Worm (Caenorhabditis elegans) whole organism, L4 larva: Measurements from ENCODE around the gene T28D9.1.

Source experiments
- D1046.2 ChIP-seq: fragments of 200-800 bp; sonication (Bioruptor generic); IDR thresholded peaks from 2 replicates; pipeline ENCODE4 v1.3.6; 2022; ENCODE audit warnings: missing genetic modification characterization, missing compliant biosample characterization
- F44E2.7 ChIP-seq: fragments of 200-800 bp; sonication (Bioruptor generic); IDR thresholded peaks from 2 replicates; pipeline ENCODE4 v2.1.2; 2022; ENCODE audit warnings: missing genetic modification characterization, missing compliant biosample characterization
- T20F7.1 ChIP-seq: fragments of 200-800 bp; sonication (Bioruptor generic); optimal IDR thresholded peaks from 2 replicates; lab custom pipeline; 2018; ENCODE audit warnings: mild to moderate bottlenecking, missing genetic modification characterization, missing compliant biosample characterization
- Y105C5A.15 ChIP-seq: fragments of 200-800 bp; sonication (Bioruptor generic); IDR thresholded peaks from 2 replicates; pipeline ENCODE4 v1.3.6; 2022; ENCODE audit warnings: missing genetic modification characterization, missing compliant biosample characterization
- Y48G9A.11 ChIP-seq: fragments of 200-800 bp; sonication (Bioruptor generic); IDR thresholded peaks from 2 replicates; pipeline ENCODE4 v1.3.6; 2022; ENCODE audit warnings: missing genetic modification reagents, missing genetic modification characterization, missing compliant biosample characterization
- ZK546.5 ChIP-seq, 2 experiments: sonication (generic microtip); optimal IDR thresholded peaks; 2 replicates each; lab custom pipeline; 2017; ENCODE audit warnings: missing biosample characterization in 2 of 2, missing genetic modification characterization in 2 of 2
- aha-1 ChIP-seq: fragments of 150-350 bp; peaks from one replicate; lab custom pipeline; 2014; ENCODE audit warnings: missing biosample characterization, missing genetic modification characterization
- ceh-20 ChIP-seq: fragments of 200-800 bp; sonication (Bioruptor generic); IDR thresholded peaks from 2 replicates; pipeline ENCODE4 v1.3.6; 2022; ENCODE audit warnings: missing genetic modification reagents, missing genetic modification characterization, missing compliant biosample characterization
- ceh-28 ChIP-seq: fragments of 150-350 bp; optimal IDR thresholded peaks from 2 replicates; lab custom pipeline; 2014; ENCODE audit warnings: missing biosample characterization, missing genetic modification reagents, missing genetic modification characterization
- ceh-62 ChIP-seq: sonication (generic microtip); optimal IDR thresholded peaks from 2 replicates; lab custom pipeline; 2017; ENCODE audit warnings: missing biosample characterization, missing genetic modification characterization
- cey-2 ChIP-seq: sonication (generic microtip); optimal IDR thresholded peaks from 3 replicates; lab custom pipeline; 2017; ENCODE audit warnings: missing genetic modification characterization, mild to moderate bottlenecking, missing compliant biosample characterization, antibody characterized with exemption, borderline replicate concordance; ENCODE audit not compliant: insufficient read depth
- daf-12 ChIP-seq: fragments of 150-350 bp; optimal IDR thresholded peaks from 2 replicates; lab custom pipeline; 2014; ENCODE audit warnings: missing biosample characterization, missing genetic modification reagents, missing genetic modification characterization
- daf-16 ChIP-seq, 3 experiments: sonication (generic microtip); optimal IDR thresholded peaks; 2 replicates each; lab custom pipeline; 2016 to 2017; ENCODE audit warnings: missing genetic modification characterization in 3 of 3, missing genetic modification reagents in 3 of 3, mild to moderate bottlenecking in 2 of 3, missing compliant biosample characterization in 2 of 3, missing biosample characterization in 1 of 3, moderate library complexity in 1 of 3
- dmd-6 ChIP-seq: fragments of 200-800 bp; sonication (Bioruptor generic); IDR thresholded peaks from 2 replicates; pipeline ENCODE4 v1.3.6; 2022; ENCODE audit warnings: missing genetic modification reagents, missing genetic modification characterization, missing compliant biosample characterization
- dmd-8 ChIP-seq: fragments of 200-800 bp; sonication (Bioruptor generic); IDR thresholded peaks from 2 replicates; pipeline ENCODE4 v1.3.6; 2022; ENCODE audit warnings: missing genetic modification characterization, missing compliant biosample characterization
- dve-1 ChIP-seq: sonication (generic microtip); optimal IDR thresholded peaks from 2 replicates; lab custom pipeline; 2017; ENCODE audit warnings: antibody characterized with exemption, mild to moderate bottlenecking, missing genetic modification characterization, missing compliant biosample characterization; ENCODE audit not compliant: insufficient read depth
- fos-1 ChIP-seq: fragments of 150-350 bp; optimal IDR thresholded peaks from 2 replicates; lab custom pipeline; 2014; ENCODE audit warnings: missing biosample characterization, missing genetic modification characterization
- hlh-11 ChIP-seq: fragments of 200-800 bp; sonication (Bioruptor generic); optimal IDR thresholded peaks from 2 replicates; lab custom pipeline; 2018; ENCODE audit warnings: mild to moderate bottlenecking, missing genetic modification characterization, missing compliant biosample characterization
- hlh-30 ChIP-seq: sonication (generic microtip); optimal IDR thresholded peaks from 2 replicates; lab custom pipeline; 2017; ENCODE audit warnings: antibody characterized with exemption, mild to moderate bottlenecking, missing genetic modification characterization, missing compliant biosample characterization; ENCODE audit not compliant: insufficient read depth
- hmg-1.1 ChIP-seq: fragments of 200-800 bp; sonication (Bioruptor generic); IDR thresholded peaks from 2 replicates; pipeline ENCODE4 v1.3.6; 2022; ENCODE audit warnings: missing genetic modification reagents, missing genetic modification characterization, missing compliant biosample characterization
- lim-7 ChIP-seq: fragments of 200-800 bp; sonication (Bioruptor generic); IDR thresholded peaks from 2 replicates; pipeline ENCODE4 v1.3.6; 2022; ENCODE audit warnings: missing genetic modification characterization, missing compliant biosample characterization
- lin-15B ChIP-seq: fragments of 150-350 bp; sonication (generic microtip); optimal IDR thresholded peaks from 3 replicates; lab custom pipeline; 2014; ENCODE audit warnings: missing biosample characterization, missing genetic modification characterization
- lin-38 ChIP-seq: fragments of 200-800 bp; sonication (Bioruptor generic); IDR thresholded peaks from 2 replicates; pipeline ENCODE4 v1.3.6; 2022; ENCODE audit warnings: missing genetic modification reagents, missing genetic modification characterization, missing compliant biosample characterization
- lin-39 ChIP-seq: fragments of 150-350 bp; optimal IDR thresholded peaks from 2 replicates; lab custom pipeline; 2014; ENCODE audit warnings: missing biosample characterization, missing genetic modification reagents, missing genetic modification characterization
- lir-3 ChIP-seq: sonication (generic microtip); optimal IDR thresholded peaks from 2 replicates; lab custom pipeline; 2016; ENCODE audit warnings: mild to moderate bottlenecking, missing genetic modification characterization, missing compliant biosample characterization
- lsy-2 ChIP-seq, 2 experiments: fragments of 150-350 bp in 1 of 2; sonication (generic microtip) in 1 of 2; optimal IDR thresholded peaks; 2 replicates each; lab custom pipeline; 2014 to 2017; ENCODE audit warnings: missing biosample characterization in 2 of 2, missing genetic modification characterization in 2 of 2
- madf-9 ChIP-seq: fragments of 200-800 bp; sonication (Bioruptor generic); conservative IDR thresholded peaks from 2 replicates; pipeline ENCODE4 v1.3.6; 2022; ENCODE audit warnings: missing genetic modification reagents, missing genetic modification characterization, missing compliant biosample characterization
- mdl-1 ChIP-seq, 2 experiments: fragments of 150-350 bp in 1 of 2; sonication (generic microtip) in 1 of 2; optimal IDR thresholded peaks; 2 replicates each; lab custom pipeline; 2014 to 2017; ENCODE audit warnings: missing biosample characterization in 2 of 2, missing genetic modification characterization in 2 of 2
- mxl-3 ChIP-seq: fragments of 200-800 bp; sonication (Bioruptor generic); optimal IDR thresholded peaks from 2 replicates; lab custom pipeline; 2018; ENCODE audit warnings: mild to moderate bottlenecking, missing genetic modification characterization, missing compliant biosample characterization
- nhr-102 ChIP-seq: sonication (generic microtip); optimal IDR thresholded peaks from 2 replicates; lab custom pipeline; 2016; ENCODE audit warnings: mild to moderate bottlenecking, missing genetic modification characterization, moderate library complexity, missing compliant biosample characterization
- nhr-25 ChIP-seq: sonication (generic microtip); optimal IDR thresholded peaks from 2 replicates; lab custom pipeline; 2017; ENCODE audit warnings: missing genetic modification characterization, mild to moderate bottlenecking, missing compliant biosample characterization, antibody characterized with exemption, moderate library complexity, borderline replicate concordance; ENCODE audit not compliant: insufficient read depth
- nhr-48 ChIP-seq: sonication (generic microtip); optimal IDR thresholded peaks from 2 replicates; lab custom pipeline; 2016; ENCODE audit warnings: mild to moderate bottlenecking, missing genetic modification characterization, missing compliant biosample characterization
- saeg-2 ChIP-seq: fragments of 200-800 bp; sonication (Bioruptor generic); IDR thresholded peaks from 2 replicates; pipeline ENCODE4 v1.3.6; 2022; ENCODE audit warnings: missing genetic modification reagents, missing genetic modification characterization, missing compliant biosample characterization
- spr-3 ChIP-seq: fragments of 200-800 bp; sonication (Bioruptor generic); optimal IDR thresholded peaks from 2 replicates; lab custom pipeline; 2018; ENCODE audit warnings: mild to moderate bottlenecking, missing genetic modification characterization, missing compliant biosample characterization
- tag-97 ChIP-seq: fragments of 200-800 bp; sonication (Bioruptor generic); IDR thresholded peaks from 2 replicates; pipeline ENCODE4 v1.3.6; 2022; ENCODE audit warnings: missing genetic modification characterization, missing compliant biosample characterization
- unc-130 ChIP-seq: sonication (generic microtip); optimal IDR thresholded peaks from 2 replicates; lab custom pipeline; 2016; ENCODE audit warnings: missing genetic modification reagents, missing genetic modification characterization, missing compliant biosample characterization
- unc-62 ChIP-seq, 3 experiments: fragments of 150-350 bp in 1 of 3; sonication (generic microtip); optimal IDR thresholded peaks in 2 of 3; peaks in 1 of 3; 1 replicate in 1 of 3; 2 replicates in 2 of 3; lab custom pipeline; 2014 to 2017; ENCODE audit warnings: missing biosample characterization in 3 of 3, missing genetic modification characterization in 3 of 3, missing genetic modification reagents in 3 of 3, missing genotype in 1 of 3
- zag-1 ChIP-seq: fragments of 150-350 bp; optimal IDR thresholded peaks from 2 replicates; lab custom pipeline; 2014; ENCODE audit warnings: missing biosample characterization, missing genetic modification characterization
- zfp-3 ChIP-seq: fragments of 200-800 bp; sonication (Bioruptor generic); conservative IDR thresholded peaks from 2 replicates; pipeline ENCODE4 v1.3.6; 2022; ENCODE audit warnings: missing genetic modification reagents, missing genetic modification characterization, missing compliant biosample characterization

The T28D9.1 gene

ce11 chrII:6523940-6524339, 31.7 kb downstream of the T28D9.1 start:
- TF ChIP-seq zfp-3 (GFP tag; lab: Robert Waterston, UW) (0 out of 2 replicates have a peak, but pooled peaks have one; percentile 7), ZK546.5 (tag; optimal IDR thresholded peaks at IDR 0.05; lab: Kevin White, UChicago) (no peak), D1046.2 (GFP tag; lab: Robert Waterston, UW) (no peak), aha-1 (peak; percentile 91), hmg-1.1 (GFP tag; lab: Robert Waterston, UW) (no peak)

ce11 chrII:6524501-6524977, 32.3 kb downstream of the T28D9.1 start, which contains the start of gene C56E6.2:
TSS of gene C56E6.2 (plus strand) at chrII:6524927.
- TF ChIP-seq hlh-11 (tag; lab: Kevin White, UChicago) = peak; percentile 67
- no peak for TF ChIP-seq ceh-28
- TF ChIP-seq daf-16 (GFP tag; optimal IDR thresholded peaks at IDR 0.05; lab: Kevin White, UChicago) = no peak
- peak; percentile 72 for TF ChIP-seq daf-16 (tag; optimal IDR thresholded peaks at IDR 0.05; lab: Kevin White, UChicago)
- no peak for TF ChIP-seq tag-97 (GFP tag; lab: Robert Waterston, UW)
- TF ChIP-seq dve-1 (tag; lab: Kevin White, UChicago) = peak; percentile 21
- 0 out of 2 replicates have a peak, but pooled peaks have one; percentile 32 for TF ChIP-seq dmd-6 (GFP tag; lab: Robert Waterston, UW)
- TF ChIP-seq, all 104 proteins: peak for 4

- TF ChIP-seq spr-3 (GFP tag; lab: Kevin White, UChicago) (no peak), daf-16 (GFP tag; optimal IDR thresholded peaks at IDR 0.05; lab: Kevin White, UChicago) (no peak), daf-16 (tag; optimal IDR thresholded peaks at IDR 0.05; lab: Kevin White, UChicago) (peak; percentile 91), T20F7.1 (GFP tag; lab: Kevin White, UChicago) (no peak), hlh-30 (no peak), nhr-102 (tag; lab: Kevin White, UChicago) (peak; percentile 52), lsy-2 (tag; optimal IDR thresholded peaks at IDR 0.05; lab: Kevin White, UChicago) (no peak), cey-2 (no peak), unc-62 (GFP tag; optimal IDR thresholded peaks at IDR 0.05 in 1 of 2; lab: Kevin White, UChicago) (peak in 1 of 2 experiments; percentile 10), unc-62 (tag; optimal IDR thresholded peaks at IDR 0.05; lab: Kevin White, UChicago) (no peak), dmd-8 (no peak), lin-38 (GFP tag; lab: Robert Waterston, UW) (peak; percentile 34; the same call in 1 of the 2 replicates), zag-1 (tag; lab: Kevin White, UChicago) (no peak), nhr-48 (no peak), dve-1 (tag; lab: Kevin White, UChicago) (peak; percentile 7)
- TF ChIP-seq, all 104 proteins: peak for 5
Measured at ce11 chrII:6526136-6526684, 34.0 kb downstream of the T28D9.1 start.

- TF ChIP-seq ceh-62 (tag; lab: Kevin White, UChicago) (no peak), mdl-1 (tag; optimal IDR thresholded peaks at IDR 0.05; lab: Kevin White, UChicago) (no peak), fos-1 (tag; lab: Kevin White, UChicago) (no peak), saeg-2 (no peak), lin-39 (tag; lab: Kevin White, UChicago) (no peak), Y48G9A.11 (GFP tag; lab: Robert Waterston, UW) (no peak), ZK546.5 (tag; optimal IDR thresholded peaks at IDR 0.05; lab: Kevin White, UChicago) (no peak), mxl-3 (GFP tag; lab: Kevin White, UChicago) (no peak), F44E2.7 (GFP tag; lab: Robert Waterston, UW) (no peak), lim-7 (GFP tag; lab: Robert Waterston, UW) (no peak), madf-9 (GFP tag; lab: Robert Waterston, UW) (no peak), lir-3 (tag; lab: Kevin White, UChicago) (no peak), hmg-1.1 (GFP tag; lab: Robert Waterston, UW) (no peak), ceh-20 (GFP tag; lab: Robert Waterston, UW) (no peak), daf-12 (tag; lab: Kevin White, UChicago) (no peak), Y105C5A.15 (GFP tag; lab: Robert Waterston, UW) (no peak), nhr-25 (tag; lab: Kevin White, UChicago) (no peak), lin-15B (tag; lab: Kevin White, UChicago) (no peak), unc-130 (GFP tag; lab: Kevin White, UChicago) (no peak)
Measured at ce11 chrII:6528629-6529028, 36.4 kb downstream of the T28D9.1 start, which contains the start of gene C56E6.4. TSS of gene C56E6.4 (minus strand) at chrII:6528729.
